Worm (Caenorhabditis elegans) whole organism, L1 larva: Measurements from ENCODE around the gene mtch-1.

Experiments
- ama-1 ChIP-seq: fragments of 150-350 bp; optimal IDR thresholded peaks from 2 replicates; lab custom pipeline; 2014
- nhr-11 ChIP-seq: fragments of 150-350 bp; optimal IDR thresholded peaks from 2 replicates; lab custom pipeline; 2014; ENCODE audit warnings: missing biosample characterization, missing genetic modification characterization
- nhr-237 ChIP-seq: fragments of 150-350 bp; optimal IDR thresholded peaks from 2 replicates; lab custom pipeline; 2014; ENCODE audit warnings: missing biosample characterization, missing genetic modification characterization
- snpc-4 ChIP-seq: fragments of 150-350 bp; optimal IDR thresholded peaks from 2 replicates; lab custom pipeline; 2014; ENCODE audit warnings: missing biosample characterization, missing genetic modification characterization

DNA sequence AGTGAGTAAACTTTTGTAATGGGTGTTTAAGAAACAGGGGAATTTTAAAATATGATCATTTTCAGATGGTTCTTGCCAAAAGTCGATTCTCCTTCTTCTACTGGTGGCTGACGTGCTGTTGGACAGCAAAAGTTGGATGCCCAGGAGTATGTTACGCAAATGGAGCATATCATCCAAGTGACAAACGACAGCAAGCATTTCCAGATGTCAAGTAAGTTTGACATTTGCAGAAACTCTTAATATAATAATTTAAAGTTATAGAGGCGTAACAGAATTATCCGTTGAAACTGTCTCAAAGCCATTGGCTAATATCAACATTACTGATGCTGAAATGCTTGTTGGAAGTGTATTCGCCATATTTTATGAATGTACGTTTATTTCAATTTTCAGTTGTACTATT lies 25.9 kb downstream of the mtch-1 start:
- TF ChIP-seq ama-1 (lab: Kevin White, UChicago) = no peak
- TF ChIP-seq nhr-11 = no peak
- TF ChIP-seq snpc-4 (tag; lab: Kevin White, UChicago) = no peak
- TF ChIP-seq nhr-237 = no peak
